Worm (Caenorhabditis elegans) whole organism, L4 larva: ENCODE measurements around the gene natc-1.
A peak's percentile ranks its signal among the peaks of the same experiment; 100 is the strongest.

Experiments used
- F37D6.2 ChIP-seq: sonication (generic microtip); optimal IDR thresholded peaks from 2 replicates; lab custom pipeline; 2016; ENCODE audit warnings: mild to moderate bottlenecking, missing genetic modification characterization, missing compliant biosample characterization
- T26A8.4 ChIP-seq: fragments of 200-800 bp; sonication (Bioruptor generic); IDR thresholded peaks from 2 replicates; pipeline ENCODE4 v1.3.6; 2022; ENCODE audit warnings: missing genetic modification characterization, missing compliant biosample characterization
- Y48G9A.11 ChIP-seq: fragments of 200-800 bp; sonication (Bioruptor generic); IDR thresholded peaks from 2 replicates; pipeline ENCODE4 v1.3.6; 2022; ENCODE audit warnings: missing genetic modification reagents, missing genetic modification characterization, missing compliant biosample characterization
- Y75B8A.6 ChIP-seq: fragments of 200-800 bp; sonication (Bioruptor generic); IDR thresholded peaks from 2 replicates; pipeline ENCODE4 v1.3.6; 2022; ENCODE audit warnings: missing genetic modification reagents, missing genetic modification characterization, missing compliant biosample characterization
- aha-1 ChIP-seq: fragments of 150-350 bp; peaks from one replicate; lab custom pipeline; 2014; ENCODE audit warnings: missing biosample characterization, missing genetic modification characterization
- ceh-28 ChIP-seq: fragments of 150-350 bp; optimal IDR thresholded peaks from 2 replicates; lab custom pipeline; 2014; ENCODE audit warnings: missing biosample characterization, missing genetic modification reagents, missing genetic modification characterization
- ceh-32 ChIP-seq: sonication (generic microtip); optimal IDR thresholded peaks from 2 replicates; lab custom pipeline; 2016; ENCODE audit warnings: mild to moderate bottlenecking, missing genetic modification characterization, missing compliant biosample characterization; ENCODE audit not compliant: poor library complexity
- ceh-62 ChIP-seq: sonication (generic microtip); optimal IDR thresholded peaks from 2 replicates; lab custom pipeline; 2017; ENCODE audit warnings: missing biosample characterization, missing genetic modification characterization
- ces-1 ChIP-seq: fragments of 150-350 bp; sonication (generic microtip); optimal IDR thresholded peaks from 4 replicates; lab custom pipeline; 2014; ENCODE audit warnings: missing biosample characterization, missing genetic modification reagents, missing genetic modification characterization
- cey-2 ChIP-seq: sonication (generic microtip); optimal IDR thresholded peaks from 3 replicates; lab custom pipeline; 2017; ENCODE audit warnings: missing genetic modification characterization, mild to moderate bottlenecking, missing compliant biosample characterization, antibody characterized with exemption, borderline replicate concordance; ENCODE audit not compliant: insufficient read depth
- ctbp-1 ChIP-seq: fragments of 200-800 bp; sonication (Bioruptor generic); IDR thresholded peaks from 2 replicates; pipeline ENCODE4 v1.3.6; 2022; ENCODE audit warnings: missing genetic modification reagents, missing genetic modification characterization, missing compliant biosample characterization
- daf-12 ChIP-seq: fragments of 150-350 bp; optimal IDR thresholded peaks from 2 replicates; lab custom pipeline; 2014; ENCODE audit warnings: missing biosample characterization, missing genetic modification reagents, missing genetic modification characterization
- dmd-9 ChIP-seq: fragments of 200-800 bp; sonication (Bioruptor generic); IDR thresholded peaks from 2 replicates; pipeline ENCODE4 v1.3.6; 2022; ENCODE audit warnings: missing genetic modification reagents, missing genetic modification characterization, missing compliant biosample characterization
- dpl-1 ChIP-seq: fragments of 150-350 bp; optimal IDR thresholded peaks from 2 replicates; lab custom pipeline; 2014; ENCODE audit warnings: missing biosample characterization, missing genetic modification reagents, missing genetic modification characterization
- dve-1 ChIP-seq: sonication (generic microtip); optimal IDR thresholded peaks from 2 replicates; lab custom pipeline; 2017; ENCODE audit warnings: antibody characterized with exemption, mild to moderate bottlenecking, missing genetic modification characterization, missing compliant biosample characterization; ENCODE audit not compliant: insufficient read depth
- egl-27 ChIP-seq: sonication (generic microtip); optimal IDR thresholded peaks from 3 replicates; lab custom pipeline; 2017; ENCODE audit warnings: missing biosample characterization, missing genetic modification reagents, missing genetic modification characterization
- hif-1 ChIP-seq, 2 experiments: sonication (generic microtip); optimal IDR thresholded peaks; 2 replicates each; lab custom pipeline; 2016 to 2017; ENCODE audit warnings: missing compliant biosample characterization in 2 of 2, missing genetic modification characterization in 2 of 2, missing genetic modification reagents in 2 of 2, missing genotype in 2 of 2, mild to moderate bottlenecking in 1 of 2
- hlh-30 ChIP-seq: sonication (generic microtip); optimal IDR thresholded peaks from 2 replicates; lab custom pipeline; 2017; ENCODE audit warnings: antibody characterized with exemption, mild to moderate bottlenecking, missing genetic modification characterization, missing compliant biosample characterization; ENCODE audit not compliant: insufficient read depth
- lin-15B ChIP-seq: fragments of 150-350 bp; sonication (generic microtip); optimal IDR thresholded peaks from 3 replicates; lab custom pipeline; 2014; ENCODE audit warnings: missing biosample characterization, missing genetic modification characterization
- lin-39 ChIP-seq: fragments of 150-350 bp; optimal IDR thresholded peaks from 2 replicates; lab custom pipeline; 2014; ENCODE audit warnings: missing biosample characterization, missing genetic modification reagents, missing genetic modification characterization
- lir-3 ChIP-seq: sonication (generic microtip); optimal IDR thresholded peaks from 2 replicates; lab custom pipeline; 2016; ENCODE audit warnings: mild to moderate bottlenecking, missing genetic modification characterization, missing compliant biosample characterization
- lsy-2 ChIP-seq, 2 experiments: fragments of 150-350 bp in 1 of 2; sonication (generic microtip) in 1 of 2; optimal IDR thresholded peaks; 2 replicates each; lab custom pipeline; 2014 to 2017; ENCODE audit warnings: missing biosample characterization in 2 of 2, missing genetic modification characterization in 2 of 2
- madf-9 ChIP-seq: fragments of 200-800 bp; sonication (Bioruptor generic); conservative IDR thresholded peaks from 2 replicates; pipeline ENCODE4 v1.3.6; 2022; ENCODE audit warnings: missing genetic modification reagents, missing genetic modification characterization, missing compliant biosample characterization
- mdt-29 ChIP-seq: fragments of 200-800 bp; sonication (Bioruptor generic); IDR thresholded peaks from 2 replicates; pipeline ENCODE4 v1.3.6; 2022; ENCODE audit warnings: missing genetic modification reagents, missing genetic modification characterization, missing compliant biosample characterization
- mxl-2 ChIP-seq: fragments of 200-800 bp; sonication (Bioruptor generic); conservative IDR thresholded peaks from 2 replicates; pipeline ENCODE4 v1.3.6; 2022; ENCODE audit warnings: missing genetic modification reagents, missing genetic modification characterization, missing compliant biosample characterization
- mxl-3 ChIP-seq: fragments of 200-800 bp; sonication (Bioruptor generic); optimal IDR thresholded peaks from 2 replicates; lab custom pipeline; 2018; ENCODE audit warnings: mild to moderate bottlenecking, missing genetic modification characterization, missing compliant biosample characterization
- nhr-102 ChIP-seq: sonication (generic microtip); optimal IDR thresholded peaks from 2 replicates; lab custom pipeline; 2016; ENCODE audit warnings: mild to moderate bottlenecking, missing genetic modification characterization, moderate library complexity, missing compliant biosample characterization
- nhr-11 ChIP-seq: fragments of 150-350 bp; optimal IDR thresholded peaks from 2 replicates; lab custom pipeline; 2014; ENCODE audit warnings: missing biosample characterization, missing genetic modification characterization
- nhr-111 ChIP-seq: fragments of 200-800 bp; sonication (Bioruptor generic); optimal IDR thresholded peaks from 2 replicates; lab custom pipeline; 2018; ENCODE audit warnings: mild to moderate bottlenecking, missing genetic modification characterization, missing compliant biosample characterization
- nhr-237 ChIP-seq: sonication (generic microtip); optimal IDR thresholded peaks from 2 replicates; lab custom pipeline; 2017; ENCODE audit warnings: missing biosample characterization, missing genetic modification characterization
- nhr-28 ChIP-seq: fragments of 150-350 bp; optimal IDR thresholded peaks from 2 replicates; lab custom pipeline; 2014; ENCODE audit warnings: missing biosample characterization, missing genetic modification characterization
- nhr-6 ChIP-seq: fragments of 150-350 bp; optimal IDR thresholded peaks from 2 replicates; lab custom pipeline; 2014; ENCODE audit warnings: missing biosample characterization, missing genetic modification characterization
- nhr-76 ChIP-seq: fragments of 150-350 bp; optimal IDR thresholded peaks from 2 replicates; lab custom pipeline; 2014; ENCODE audit warnings: missing biosample characterization, missing genetic modification characterization
- nhr-77 ChIP-seq: fragments of 150-350 bp; optimal IDR thresholded peaks from 2 replicates; lab custom pipeline; 2014; ENCODE audit warnings: missing biosample characterization, missing genetic modification characterization
- pha-4 ChIP-seq, 2 experiments: fragments of 150-350 bp in 1 of 2; fragments of 200-800 bp in 1 of 2; sonication (Bioruptor generic) in 1 of 2; IDR thresholded peaks in 1 of 2; optimal IDR thresholded peaks in 1 of 2; 2 replicates each; pipeline versions ENCODE4 v1.3.6 to Lab custom; 2014 to 2022; ENCODE audit warnings: missing genetic modification characterization in 2 of 2, missing genetic modification reagents in 2 of 2, missing biosample characterization in 1 of 2, missing compliant biosample characterization in 1 of 2
- php-3 ChIP-seq: fragments of 200-800 bp; sonication (Bioruptor generic); IDR thresholded peaks from 2 replicates; pipeline ENCODE4 v1.3.6; 2022; ENCODE audit warnings: missing genetic modification reagents, missing genetic modification characterization, missing compliant biosample characterization
- saeg-2 ChIP-seq: fragments of 200-800 bp; sonication (Bioruptor generic); IDR thresholded peaks from 2 replicates; pipeline ENCODE4 v1.3.6; 2022; ENCODE audit warnings: missing genetic modification reagents, missing genetic modification characterization, missing compliant biosample characterization
- sdz-12 ChIP-seq: fragments of 200-800 bp; sonication (Bioruptor generic); optimal IDR thresholded peaks from 2 replicates; lab custom pipeline; 2018; ENCODE audit warnings: mild to moderate bottlenecking, missing genetic modification characterization, missing compliant biosample characterization
- snpc-1.2 ChIP-seq: fragments of 200-800 bp; sonication (Bioruptor generic); IDR thresholded peaks from 2 replicates; pipeline ENCODE4 v1.3.6; 2022; ENCODE audit warnings: missing genetic modification reagents, missing genetic modification characterization, missing compliant biosample characterization
- snpc-4 ChIP-seq: fragments of 150-350 bp; optimal IDR thresholded peaks from 2 replicates; lab custom pipeline; 2014; ENCODE audit warnings: missing biosample characterization, missing genetic modification characterization
- spr-3 ChIP-seq: fragments of 200-800 bp; sonication (Bioruptor generic); optimal IDR thresholded peaks from 2 replicates; lab custom pipeline; 2018; ENCODE audit warnings: mild to moderate bottlenecking, missing genetic modification characterization, missing compliant biosample characterization
- vab-7 ChIP-seq: fragments of 200-800 bp; sonication (Bioruptor generic); IDR thresholded peaks from 2 replicates; pipeline ENCODE4 v1.3.6; 2022; ENCODE audit warnings: missing genetic modification reagents, missing genetic modification characterization, missing compliant biosample characterization
- ztf-11 ChIP-seq: fragments of 150-350 bp; optimal IDR thresholded peaks from 2 replicates; lab custom pipeline; 2014; ENCODE audit warnings: missing biosample characterization, missing genetic modification characterization

Gene natc-1

DNA sequence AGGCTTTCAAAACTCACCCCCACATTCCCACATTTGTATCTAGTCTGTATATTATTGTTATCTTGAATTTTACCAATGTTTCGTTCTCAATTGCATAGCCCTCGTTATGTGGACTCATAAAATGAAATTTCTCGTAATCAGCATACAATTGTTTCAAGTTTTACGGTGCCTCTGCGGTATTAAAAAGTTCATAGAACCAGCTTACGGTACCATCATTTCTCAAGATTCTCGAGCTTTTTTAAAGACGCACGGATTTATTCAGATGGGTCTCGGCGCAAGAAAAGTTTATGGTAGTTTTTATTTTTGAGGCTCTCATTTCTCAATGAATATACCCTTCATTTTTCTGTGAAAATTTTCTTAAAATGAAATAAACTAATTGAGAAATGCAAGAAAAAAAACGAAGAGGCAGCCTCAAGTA, 47.0 kb upstream of the natc-1 start (continued):
- TF ChIP-seq lin-39 (tag; lab: Kevin White, UChicago) = no peak
- TF ChIP-seq ceh-32 = no peak
- TF ChIP-seq ceh-28 = no peak
- TF ChIP-seq spr-3 (GFP tag; lab: Kevin White, UChicago) = peak; percentile 42
- no peak for TF ChIP-seq Y75B8A.6 (GFP tag; lab: Robert Waterston, UW)
- TF ChIP-seq daf-12 = no peak
- no peak for TF ChIP-seq nhr-28 (tag; lab: Kevin White, UChicago)
- no peak for TF ChIP-seq vab-7 (GFP tag; lab: Robert Waterston, UW)
- no peak for TF ChIP-seq Y48G9A.11
- no peak for TF ChIP-seq pha-4 (GFP tag; IDR thresholded peaks at IDR 0.05; lab: Robert Waterston, UW)
- no peak for TF ChIP-seq pha-4 (tag; optimal IDR thresholded peaks at IDR 0.05; lab: Kevin White, UChicago)
- TF ChIP-seq nhr-6 (tag; lab: Kevin White, UChicago) = no peak
- no peak for TF ChIP-seq ces-1 (GFP tag; lab: Kevin White, UChicago)
- TF ChIP-seq lin-15B (tag; lab: Kevin White, UChicago) = no peak
- 0 out of 2 replicates have a peak, but pooled peaks have one; percentile 5 for TF ChIP-seq php-3 (GFP tag; lab: Robert Waterston, UW)
- peak; percentile 38 for TF ChIP-seq nhr-102 (tag; lab: Kevin White, UChicago)
- no peak for TF ChIP-seq nhr-77 (tag; lab: Kevin White, UChicago)
- no peak for TF ChIP-seq cey-2 (tag; lab: Kevin White, UChicago)
- no peak for TF ChIP-seq ctbp-1 (GFP tag; lab: Robert Waterston, UW)

DNA sequence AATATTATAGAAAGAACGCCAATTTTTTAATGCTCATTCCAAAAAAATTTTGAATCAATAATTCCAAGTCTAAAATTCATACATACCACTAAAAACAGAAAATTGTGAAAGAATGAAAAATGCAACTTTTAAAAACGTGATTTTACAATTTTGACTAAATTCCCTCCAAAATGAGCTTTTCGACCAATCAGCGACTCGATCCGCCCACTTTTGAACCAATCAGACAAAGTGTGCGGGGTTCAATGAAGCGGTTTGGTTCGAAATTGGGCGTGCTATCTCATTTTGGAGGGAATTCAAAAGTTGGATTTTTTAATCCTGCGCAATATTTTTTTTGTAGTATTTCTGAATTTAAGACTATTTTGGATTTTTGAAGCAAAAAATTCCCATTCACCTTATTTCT, 44.9 kb upstream of the natc-1 start:
- TF ChIP-seq lin-15B (tag; lab: Kevin White, UChicago) (no peak), Y75B8A.6 (GFP tag; lab: Robert Waterston, UW) (no peak), T26A8.4 (GFP tag; lab: Robert Waterston, UW) (no peak), Y48G9A.11 (no peak), lsy-2 (tag; optimal IDR thresholded peaks at IDR 0.05; lab: Kevin White, UChicago) (no peak), dve-1 (tag; lab: Kevin White, UChicago) (no peak), ztf-11 (tag; lab: Kevin White, UChicago) (no peak), madf-9 (no peak), dmd-9 (GFP tag; lab: Robert Waterston, UW) (no peak), hlh-30 (tag; lab: Kevin White, UChicago) (no peak), mxl-2 (GFP tag; lab: Robert Waterston, UW) (no peak)

DNA sequence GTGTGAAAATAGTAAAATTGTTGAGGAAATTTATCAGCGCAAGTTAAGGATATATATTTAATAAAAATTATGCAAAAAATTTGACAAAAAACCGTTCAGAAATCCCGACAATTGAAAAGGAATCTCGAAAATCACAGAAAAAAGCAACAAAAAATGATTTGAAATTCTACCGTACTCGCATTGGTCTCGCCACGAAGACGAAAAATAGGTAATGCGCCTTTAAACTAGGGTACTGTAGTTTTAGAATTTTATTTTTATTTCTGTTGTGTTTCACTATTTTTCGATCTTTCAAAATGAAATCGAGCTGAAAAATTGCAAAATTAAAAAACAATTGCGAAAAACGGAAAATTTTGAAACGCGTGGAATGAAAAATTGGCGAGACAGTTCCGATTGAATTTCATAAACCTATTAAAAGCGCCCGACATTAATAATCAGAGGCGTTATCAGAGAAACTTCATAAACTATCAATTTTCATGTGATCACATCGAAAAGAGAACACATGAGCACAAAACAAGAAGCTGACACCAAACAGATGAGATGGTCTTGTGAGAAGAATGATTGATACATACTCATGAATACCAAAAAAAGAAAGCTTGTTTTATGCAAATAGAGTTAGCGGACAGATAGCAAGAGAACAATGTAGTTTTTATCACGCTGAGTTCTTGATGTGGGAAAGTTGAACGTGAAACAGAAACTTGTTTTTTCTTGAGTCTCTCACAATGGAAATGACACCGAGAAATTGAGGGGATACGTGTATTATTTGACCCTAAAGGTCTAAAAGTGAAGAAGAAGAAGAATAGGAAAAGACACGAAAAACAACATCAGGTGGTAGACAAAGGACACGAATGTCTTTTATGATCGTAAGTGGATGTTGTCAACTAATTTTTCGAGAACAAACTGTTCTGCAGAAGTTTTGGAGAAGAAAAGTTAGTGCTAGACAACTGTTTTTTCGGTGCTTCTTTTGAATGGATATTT, 37.0 kb upstream of the natc-1 start:
- no peak for TF ChIP-seq F37D6.2 (tag; lab: Kevin White, UChicago)
- TF ChIP-seq T26A8.4 (GFP tag; lab: Robert Waterston, UW) = no peak
- TF ChIP-seq ztf-11 (tag; lab: Kevin White, UChicago) = no peak
- TF ChIP-seq ceh-28 = no peak
- TF ChIP-seq lir-3 (tag; lab: Kevin White, UChicago) = no peak
- no peak for TF ChIP-seq nhr-11 (tag; lab: Kevin White, UChicago)
- no peak for TF ChIP-seq nhr-237 (tag; lab: Kevin White, UChicago)
- no peak for TF ChIP-seq dpl-1 (GFP tag; lab: Kevin White, UChicago)
- no peak for TF ChIP-seq nhr-102 (tag; lab: Kevin White, UChicago)
- TF ChIP-seq mxl-2 (GFP tag; lab: Robert Waterston, UW) = no peak
- TF ChIP-seq snpc-1.2 = 0 out of 2 replicates have a peak, but pooled peaks have one; percentile 36
- no peak for TF ChIP-seq ctbp-1 (GFP tag; lab: Robert Waterston, UW)
- TF ChIP-seq mdt-29 = no peak
- no peak for TF ChIP-seq snpc-4 (tag; lab: Kevin White, UChicago)
- TF ChIP-seq sdz-12 (GFP tag; lab: Kevin White, UChicago) = no peak
- no peak for TF ChIP-seq egl-27 (tag; lab: Kevin White, UChicago)
- TF ChIP-seq saeg-2 = no peak
- no peak for TF ChIP-seq nhr-76 (tag; lab: Kevin White, UChicago)
- TF ChIP-seq nhr-111 (GFP tag; lab: Kevin White, UChicago) = no peak
- TF ChIP-seq hif-1 (tag; optimal IDR thresholded peaks at IDR 0.05; lab: Kevin White, UChicago) = no peak
- no peak for TF ChIP-seq dmd-9 (GFP tag; lab: Robert Waterston, UW)
- peak; percentile 78 for TF ChIP-seq nhr-28 (tag; lab: Kevin White, UChicago)
- 0 out of 2 replicates have a peak, but pooled peaks have one; percentile 13 for TF ChIP-seq pha-4 (GFP tag; IDR thresholded peaks at IDR 0.05; lab: Robert Waterston, UW)
- no peak for TF ChIP-seq pha-4 (tag; optimal IDR thresholded peaks at IDR 0.05; lab: Kevin White, UChicago)
- TF ChIP-seq ceh-62 (tag; lab: Kevin White, UChicago) = no peak
- TF ChIP-seq ces-1 (GFP tag; lab: Kevin White, UChicago) = no peak
- TF ChIP-seq aha-1 (tag; lab: Kevin White, UChicago) = no peak
- TF ChIP-seq mxl-3 = no peak
